Fruit fly (Drosophila melanogaster) S2 (cell line): ENCODE measurements around the gene p130CAS.

Experiments
- CG8478 ChIP-seq: fragments of >200 bp; optimal IDR thresholded peaks from 2 replicates; lab custom pipeline; 2018
- CTCF ChIP-seq, 2 experiments: fragments of >200 bp; optimal IDR thresholded peaks; 2 replicates each; lab custom pipeline; 2018

- no peak for TF ChIP-seq CG8478 (lab: Kevin White, UChicago)
- TF ChIP-seq CTCF (optimal IDR thresholded peaks at IDR 0.05; lab: Kevin White, UChicago): no peak
Observed at dm6 chr3L:156591-157303, 4.1 kb downstream of the p130CAS start.
